Worm (Caenorhabditis elegans) whole organism, midembryonic: ENCODE data around the gene T24B8.4.
A peak's percentile ranks its signal among the peaks of the same experiment; 100 is the strongest.

Experiments used
- T22C8.4 ChIP-seq: fragments of 200-800 bp; sonication (Bioruptor generic); IDR thresholded peaks from 2 replicates; pipeline ENCODE4 v1.3.6; 2022; ENCODE audit warnings: missing genetic modification characterization, missing compliant biosample characterization
- cog-1 ChIP-seq: sonication (generic microtip); optimal IDR thresholded peaks from 2 replicates; lab custom pipeline; 2016; ENCODE audit warnings: missing genetic modification characterization, missing compliant biosample characterization
- flt-1 ChIP-seq: fragments of 200-800 bp; sonication (Bioruptor generic); IDR thresholded peaks from 2 replicates; pipeline ENCODE4 v1.3.6; 2022; ENCODE audit warnings: missing genetic modification characterization, missing compliant biosample characterization
- klf-2 ChIP-seq: fragments of 200-800 bp; sonication (Bioruptor generic); conservative IDR thresholded peaks from 2 replicates; pipeline ENCODE4 v1.3.6; 2022; ENCODE audit warnings: missing genetic modification reagents, missing genetic modification characterization, missing compliant biosample characterization
- med-1 ChIP-seq: sonication (generic microtip); optimal IDR thresholded peaks from 2 replicates; lab custom pipeline; 2017; ENCODE audit warnings: missing genetic modification characterization, mild to moderate bottlenecking, missing compliant biosample characterization, antibody characterized with exemption, missing genetic modification reagents; ENCODE audit not compliant: insufficient read depth
- ref-1 ChIP-seq: fragments of 200-800 bp; sonication (Bioruptor generic); conservative IDR thresholded peaks from 2 replicates; pipeline ENCODE4 v1.3.6; 2022; ENCODE audit warnings: missing genetic modification reagents, missing genetic modification characterization, missing compliant biosample characterization
- tab-1 ChIP-seq: fragments of 200-800 bp; sonication (Bioruptor generic); IDR thresholded peaks from 2 replicates; pipeline ENCODE4 v1.3.6; 2022; ENCODE audit warnings: missing genetic modification characterization, missing compliant biosample characterization
- ztf-23 ChIP-seq: fragments of 200-800 bp; sonication (Bioruptor generic); IDR thresholded peaks from 2 replicates; pipeline ENCODE4 v1.3.6; 2022; ENCODE audit warnings: missing genetic modification reagents, missing genetic modification characterization, missing compliant biosample characterization
- ztf-29 ChIP-seq: fragments of 200-800 bp; sonication (Bioruptor generic); IDR thresholded peaks from 2 replicates; pipeline ENCODE4 v1.3.6; 2022; ENCODE audit warnings: missing genetic modification reagents, missing genetic modification characterization, missing compliant biosample characterization

The T24B8.4 gene

DNA sequence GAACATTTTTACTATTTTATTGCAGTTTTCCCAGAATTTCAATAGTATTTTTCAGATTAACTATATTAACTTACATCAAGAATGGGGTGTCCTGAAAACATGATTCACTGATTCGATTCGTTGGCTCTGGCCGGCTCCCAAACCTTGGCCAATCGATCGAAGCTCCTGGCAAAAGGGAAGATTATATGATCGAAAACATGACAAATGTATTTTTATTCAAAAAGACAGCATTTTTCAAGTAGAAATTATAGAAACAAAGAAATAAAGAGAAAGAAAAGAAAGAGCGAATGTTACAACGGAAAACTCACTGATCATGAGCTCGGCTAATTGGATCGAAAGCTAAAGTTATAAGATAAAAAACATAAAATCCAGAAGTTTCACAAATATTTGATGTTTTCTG, at the start of gene T24B8.4:
TSS of gene T24B8.4 (minus strand) at position 101 of the 400 bp plus-strand sequence.
- TF ChIP-seq T22C8.4 (GFP tag; lab: Robert Waterston, UW) (no peak), cog-1 (tag; lab: Kevin White, UChicago) (no peak), tab-1 (GFP tag; lab: Robert Waterston, UW) (no peak), ref-1 (GFP tag; lab: Robert Waterston, UW) (no peak), klf-2 (GFP tag; lab: Robert Waterston, UW) (no peak), ztf-23 (GFP tag; lab: Robert Waterston, UW) (no peak)

DNA sequence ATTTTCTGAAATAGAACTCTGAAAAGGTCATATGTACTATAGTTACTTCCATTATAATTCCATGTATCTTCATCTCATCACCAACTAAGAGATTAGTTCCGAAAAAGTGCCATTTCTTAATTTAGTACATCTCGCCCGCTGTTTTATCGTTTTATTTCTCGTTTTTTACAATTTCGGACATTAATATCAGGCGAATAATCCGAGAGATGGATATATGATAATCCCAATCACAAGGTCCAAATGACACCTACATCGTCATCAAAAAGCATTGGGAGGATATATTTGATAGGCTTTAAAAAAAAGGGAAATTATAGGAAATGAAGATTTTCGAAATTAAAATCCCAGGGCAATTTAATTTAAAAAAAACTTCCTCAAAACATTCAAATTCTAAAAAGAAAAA, 49.7 kb upstream of the T24B8.4 start:
- TF ChIP-seq tab-1 (GFP tag; lab: Robert Waterston, UW) (no peak), ztf-29 (no peak), cog-1 (tag; lab: Kevin White, UChicago) (no peak), T22C8.4 (GFP tag; lab: Robert Waterston, UW) (no peak), ztf-23 (GFP tag; lab: Robert Waterston, UW) (no peak), flt-1 (GFP tag; lab: Robert Waterston, UW) (no peak), med-1 (GFP tag; lab: Kevin White, UChicago) (no peak), klf-2 (GFP tag; lab: Robert Waterston, UW) (no peak), ref-1 (GFP tag; lab: Robert Waterston, UW) (no peak)

DNA sequence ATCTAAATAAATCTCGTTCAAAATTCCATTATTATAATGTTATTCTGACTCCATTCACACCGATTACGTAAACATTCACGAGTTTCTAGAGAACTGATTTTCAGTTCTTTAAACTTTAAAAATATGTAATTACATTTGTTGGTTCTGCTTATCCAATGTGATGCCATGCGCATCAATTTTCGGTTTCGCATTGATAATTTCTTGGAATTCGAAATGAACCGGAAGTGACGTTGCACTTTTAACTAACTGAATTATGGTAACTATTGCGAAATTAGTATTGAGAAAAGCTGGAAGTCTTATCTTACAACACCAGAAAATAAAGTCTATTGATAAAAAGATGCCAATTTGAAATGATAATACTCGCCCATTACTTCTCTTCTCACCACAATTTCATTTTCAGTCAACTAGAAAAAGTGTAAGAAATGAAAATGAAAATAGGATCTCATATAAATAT, 47.2 kb upstream of the T24B8.4 start:
- TF ChIP-seq ztf-29 (no peak), ztf-23 (GFP tag; lab: Robert Waterston, UW) (no peak), flt-1 (GFP tag; lab: Robert Waterston, UW) (no peak), klf-2 (GFP tag; lab: Robert Waterston, UW) (no peak), tab-1 (GFP tag; lab: Robert Waterston, UW) (no peak), cog-1 (tag; lab: Kevin White, UChicago) (no peak), ref-1 (GFP tag; lab: Robert Waterston, UW) (no peak), med-1 (GFP tag; lab: Kevin White, UChicago) (no peak), T22C8.4 (GFP tag; lab: Robert Waterston, UW) (no peak)

DNA sequence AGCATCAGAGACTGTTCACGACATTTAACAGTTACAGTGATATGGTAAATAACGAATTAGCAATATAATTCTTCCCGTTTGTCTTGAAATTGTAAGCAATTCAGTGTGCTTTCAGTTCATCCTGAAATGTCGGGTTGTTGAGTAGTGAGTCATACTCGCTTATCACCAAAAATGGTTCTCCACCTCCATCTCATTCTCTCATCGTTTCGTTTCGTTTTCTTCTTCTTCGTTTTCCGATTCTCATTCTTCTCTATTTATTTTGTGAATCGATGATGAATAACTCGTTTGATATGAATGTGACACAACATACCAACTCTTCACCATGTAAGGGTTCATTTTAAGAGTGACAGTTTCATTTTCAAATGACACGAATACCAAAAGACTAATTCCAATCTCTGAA, 45.8 kb upstream of the T24B8.4 start:
- TF ChIP-seq flt-1 (GFP tag; lab: Robert Waterston, UW) (no peak), ztf-23 (GFP tag; lab: Robert Waterston, UW) (no peak), cog-1 (tag; lab: Kevin White, UChicago) (no peak), med-1 (GFP tag; lab: Kevin White, UChicago) (no peak), tab-1 (GFP tag; lab: Robert Waterston, UW) (no peak), ztf-29 (no peak), klf-2 (GFP tag; lab: Robert Waterston, UW) (no peak), ref-1 (GFP tag; lab: Robert Waterston, UW) (no peak), T22C8.4 (GFP tag; lab: Robert Waterston, UW) (no peak)

DNA sequence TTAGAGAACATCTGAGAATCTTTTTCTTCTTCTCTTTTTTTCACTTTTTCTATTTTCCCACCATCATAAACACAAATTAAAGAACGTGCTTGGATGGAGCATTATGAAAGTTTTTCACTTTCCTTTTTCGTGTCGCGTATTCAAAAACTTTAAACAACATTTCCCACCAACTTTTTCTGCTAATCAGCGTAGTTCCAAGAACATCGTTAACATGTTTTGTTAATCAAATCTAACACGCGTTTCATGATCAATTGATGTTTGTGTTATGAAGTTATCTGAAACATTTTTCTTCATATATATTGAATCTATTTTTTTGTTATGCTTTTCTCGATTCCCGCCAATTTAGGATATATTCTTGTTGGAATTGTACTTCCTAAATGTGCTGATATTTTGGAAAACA, 45.0 kb upstream of the T24B8.4 start:
- TF ChIP-seq cog-1 (tag; lab: Kevin White, UChicago) (no peak), ztf-29 (no peak), ref-1 (GFP tag; lab: Robert Waterston, UW) (no peak), T22C8.4 (GFP tag; lab: Robert Waterston, UW) (no peak), ztf-23 (GFP tag; lab: Robert Waterston, UW) (no peak), tab-1 (GFP tag; lab: Robert Waterston, UW) (no peak), med-1 (GFP tag; lab: Kevin White, UChicago) (no peak), flt-1 (GFP tag; lab: Robert Waterston, UW) (no peak), klf-2 (GFP tag; lab: Robert Waterston, UW) (no peak)

DNA sequence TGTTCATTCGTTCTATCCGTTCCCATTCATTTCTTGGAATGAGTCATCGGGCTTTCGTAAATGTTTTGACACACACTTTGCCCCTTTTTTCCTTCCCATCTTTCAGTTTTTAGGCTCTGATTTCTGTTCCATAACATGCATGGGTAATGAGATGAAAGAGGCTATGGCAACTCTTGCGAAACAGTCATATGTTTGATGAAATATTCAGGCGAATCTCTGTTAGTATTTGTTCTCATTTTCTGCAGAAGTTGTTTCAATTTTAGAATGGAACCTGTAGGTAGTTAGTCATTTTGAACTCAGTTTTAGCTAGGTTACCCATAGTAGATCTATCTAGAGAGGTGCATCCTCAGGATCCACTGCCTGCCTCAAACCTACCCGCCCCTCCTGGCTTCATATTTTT, 44.3 kb upstream of the T24B8.4 start:
- TF ChIP-seq klf-2 (GFP tag; lab: Robert Waterston, UW): no peak
- TF ChIP-seq tab-1 (GFP tag; lab: Robert Waterston, UW): no peak
- TF ChIP-seq med-1 (GFP tag; lab: Kevin White, UChicago): no peak
- no peak for TF ChIP-seq T22C8.4 (GFP tag; lab: Robert Waterston, UW)
- no peak for TF ChIP-seq ztf-29
- no peak for TF ChIP-seq flt-1 (GFP tag; lab: Robert Waterston, UW)
- no peak for TF ChIP-seq ztf-23 (GFP tag; lab: Robert Waterston, UW)
- no peak for TF ChIP-seq cog-1 (tag; lab: Kevin White, UChicago)
- TF ChIP-seq ref-1 (GFP tag; lab: Robert Waterston, UW): no peak

DNA sequence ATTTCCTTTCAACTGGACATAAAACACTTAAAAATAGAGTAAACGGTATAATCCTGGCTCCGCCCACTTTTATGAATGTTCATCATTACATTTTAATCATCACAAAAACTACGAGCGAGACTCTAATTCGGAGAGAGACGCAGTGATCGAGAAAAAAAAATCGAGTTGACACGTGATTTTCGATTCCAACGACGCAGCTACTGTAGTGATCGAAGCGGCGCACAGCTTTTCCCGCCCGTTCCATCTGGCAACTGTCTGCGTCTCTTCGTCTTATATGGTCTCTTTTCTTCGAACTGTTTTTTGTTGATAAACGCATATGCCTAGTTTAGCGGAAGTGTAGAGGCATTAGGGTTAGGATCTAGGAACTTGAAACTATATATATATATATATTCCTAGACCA, 43.1 kb upstream of the T24B8.4 start:
- TF ChIP-seq cog-1 (tag; lab: Kevin White, UChicago) (no peak), T22C8.4 (GFP tag; lab: Robert Waterston, UW) (no peak), med-1 (GFP tag; lab: Kevin White, UChicago) (no peak), ref-1 (GFP tag; lab: Robert Waterston, UW) (no peak), klf-2 (GFP tag; lab: Robert Waterston, UW) (no peak), ztf-23 (GFP tag; lab: Robert Waterston, UW) (no peak), ztf-29 (no peak), tab-1 (GFP tag; lab: Robert Waterston, UW) (no peak), flt-1 (GFP tag; lab: Robert Waterston, UW) (no peak)

DNA sequence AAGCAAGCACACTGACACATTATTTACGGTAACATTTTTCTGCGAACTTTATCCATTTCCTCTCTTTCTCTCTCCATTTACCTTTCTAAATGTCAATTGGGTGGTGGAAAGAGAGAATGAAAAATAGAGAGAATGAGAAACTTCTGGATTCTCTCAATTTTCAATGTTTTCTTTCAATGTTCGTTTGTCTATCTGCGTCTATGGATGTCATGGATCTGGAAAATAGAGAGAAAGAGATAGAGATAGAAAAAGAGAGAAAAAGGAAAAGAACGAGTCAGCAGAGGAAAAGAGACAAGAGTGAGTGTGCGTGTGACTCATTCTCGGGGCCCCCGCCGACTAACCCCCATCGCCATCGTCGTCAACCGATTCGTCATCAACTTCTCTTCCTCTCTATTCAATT, 42.2 kb upstream of the T24B8.4 start, which contains the start of gene jun-1:
TSS of gene jun-1 (plus strand) at position 307 of the 400 bp plus-strand sequence.
- TF ChIP-seq ztf-23 (GFP tag; lab: Robert Waterston, UW): no peak
- no peak for TF ChIP-seq flt-1 (GFP tag; lab: Robert Waterston, UW)
- TF ChIP-seq tab-1 (GFP tag; lab: Robert Waterston, UW): no peak
- no peak for TF ChIP-seq ref-1 (GFP tag; lab: Robert Waterston, UW)
- TF ChIP-seq cog-1 (tag; lab: Kevin White, UChicago): peak; percentile 54

DNA sequence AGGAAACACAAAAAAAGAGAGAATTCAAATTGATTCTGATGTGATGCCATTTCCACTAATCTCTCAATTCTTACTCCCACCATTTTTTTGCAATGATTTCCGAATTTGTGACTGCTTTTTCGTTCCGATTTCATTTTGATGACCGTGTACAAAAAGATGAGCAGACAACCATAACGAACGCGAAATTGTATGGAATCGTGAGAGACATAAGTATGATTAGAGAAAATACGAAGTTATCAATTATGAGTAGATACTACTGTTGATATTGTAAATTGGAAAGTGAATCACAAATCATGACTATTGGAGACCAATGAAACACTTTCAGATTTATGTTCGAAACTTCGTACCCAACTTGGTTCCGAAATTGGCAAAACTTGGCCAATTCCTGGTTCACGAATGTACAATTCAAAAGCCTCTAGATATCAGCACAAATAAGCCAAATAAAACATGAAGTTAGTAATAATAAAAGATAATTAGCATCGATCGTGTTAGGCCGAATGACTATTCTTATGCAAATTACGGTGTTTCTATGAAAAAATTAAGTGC, 40.9 kb upstream of the T24B8.4 start:
- TF ChIP-seq ztf-29 (no peak), flt-1 (GFP tag; lab: Robert Waterston, UW) (no peak), tab-1 (GFP tag; lab: Robert Waterston, UW) (no peak), cog-1 (tag; lab: Kevin White, UChicago) (no peak), T22C8.4 (GFP tag; lab: Robert Waterston, UW) (no peak), klf-2 (GFP tag; lab: Robert Waterston, UW) (no peak), med-1 (GFP tag; lab: Kevin White, UChicago) (no peak), ref-1 (GFP tag; lab: Robert Waterston, UW) (no peak), ztf-23 (GFP tag; lab: Robert Waterston, UW) (no peak)
